Worm (Caenorhabditis elegans) whole organism, midembryonic: ENCODE results near the gene srz-60.
"Not testable (repeated sequence)": the region's sequence is repeated elsewhere in the genome, so short reads cannot be mapped to it uniquely, and the experiment has no call there.

Experiments used
- T22C8.4 ChIP-seq: fragments of 200-800 bp; sonication (Bioruptor generic); IDR thresholded peaks from 2 replicates; pipeline ENCODE4 v1.3.6; 2022; ENCODE audit warnings: missing genetic modification characterization, missing compliant biosample characterization
- cog-1 ChIP-seq: sonication (generic microtip); optimal IDR thresholded peaks from 2 replicates; lab custom pipeline; 2016; ENCODE audit warnings: missing genetic modification characterization, missing compliant biosample characterization
- flt-1 ChIP-seq: fragments of 200-800 bp; sonication (Bioruptor generic); IDR thresholded peaks from 2 replicates; pipeline ENCODE4 v1.3.6; 2022; ENCODE audit warnings: missing genetic modification characterization, missing compliant biosample characterization
- klf-2 ChIP-seq: fragments of 200-800 bp; sonication (Bioruptor generic); conservative IDR thresholded peaks from 2 replicates; pipeline ENCODE4 v1.3.6; 2022; ENCODE audit warnings: missing genetic modification reagents, missing genetic modification characterization, missing compliant biosample characterization
- med-1 ChIP-seq: sonication (generic microtip); optimal IDR thresholded peaks from 2 replicates; lab custom pipeline; 2017; ENCODE audit warnings: missing genetic modification characterization, mild to moderate bottlenecking, missing compliant biosample characterization, antibody characterized with exemption, missing genetic modification reagents; ENCODE audit not compliant: insufficient read depth
- ref-1 ChIP-seq: fragments of 200-800 bp; sonication (Bioruptor generic); conservative IDR thresholded peaks from 2 replicates; pipeline ENCODE4 v1.3.6; 2022; ENCODE audit warnings: missing genetic modification reagents, missing genetic modification characterization, missing compliant biosample characterization
- tab-1 ChIP-seq: fragments of 200-800 bp; sonication (Bioruptor generic); IDR thresholded peaks from 2 replicates; pipeline ENCODE4 v1.3.6; 2022; ENCODE audit warnings: missing genetic modification characterization, missing compliant biosample characterization
- ztf-23 ChIP-seq: fragments of 200-800 bp; sonication (Bioruptor generic); IDR thresholded peaks from 2 replicates; pipeline ENCODE4 v1.3.6; 2022; ENCODE audit warnings: missing genetic modification reagents, missing genetic modification characterization, missing compliant biosample characterization
- ztf-29 ChIP-seq: fragments of 200-800 bp; sonication (Bioruptor generic); IDR thresholded peaks from 2 replicates; pipeline ENCODE4 v1.3.6; 2022; ENCODE audit warnings: missing genetic modification reagents, missing genetic modification characterization, missing compliant biosample characterization

DNA sequence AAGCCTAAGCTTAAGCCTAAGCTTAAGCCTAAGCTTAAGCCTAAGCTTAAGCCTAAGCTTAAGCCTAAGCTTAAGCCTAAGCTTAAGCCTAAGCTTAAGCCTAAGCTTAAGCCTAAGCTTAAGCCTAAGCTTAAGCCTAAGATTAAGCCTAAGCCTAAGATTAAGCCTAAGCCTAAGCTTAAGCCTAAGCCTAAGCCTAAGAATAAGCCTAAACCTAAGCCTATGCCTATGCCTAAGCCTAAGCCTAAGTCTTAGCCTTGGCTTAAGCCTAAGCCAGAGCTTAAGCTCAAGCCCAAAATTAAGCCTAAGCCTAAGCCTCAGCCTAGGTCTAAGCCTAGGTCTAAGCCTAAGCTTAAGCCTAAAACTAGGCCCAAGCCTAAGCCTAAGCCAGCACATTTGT, 26.7 kb downstream of the srz-60 start:
- not testable (repeated sequence) for TF ChIP-seq med-1; T22C8.4; ztf-23 (GFP tag; lab: Robert Waterston, UW); tab-1 (GFP tag; lab: Robert Waterston, UW); cog-1; flt-1 (GFP tag; lab: Robert Waterston, UW); ref-1; klf-2 (GFP tag; lab: Robert Waterston, UW)
- TF ChIP-seq ztf-29 = peak; percentile 75; the same call in 1 of the 2 replicates
